Worm (Caenorhabditis elegans) whole organism, L4/young adult: ENCODE measurements around the gene F27D9.7.

ENCODE experiments used
- W03F9.2 ChIP-seq: fragments of 150-350 bp; optimal IDR thresholded peaks from 2 replicates; lab custom pipeline; 2014; ENCODE audit warnings: missing biosample characterization, missing genetic modification characterization
- dao-5 ChIP-seq: sonication (generic microtip); optimal IDR thresholded peaks from 2 replicates; lab custom pipeline; 2016; ENCODE audit warnings: missing genotype, missing genetic modification characterization, moderate library complexity, missing compliant biosample characterization
- him-1 ChIP-seq: sonication (generic microtip); optimal IDR thresholded peaks from 2 replicates; lab custom pipeline; 2016; ENCODE audit warnings: missing genotype, missing genetic modification reagents, missing genetic modification characterization, missing compliant biosample characterization

DNA sequence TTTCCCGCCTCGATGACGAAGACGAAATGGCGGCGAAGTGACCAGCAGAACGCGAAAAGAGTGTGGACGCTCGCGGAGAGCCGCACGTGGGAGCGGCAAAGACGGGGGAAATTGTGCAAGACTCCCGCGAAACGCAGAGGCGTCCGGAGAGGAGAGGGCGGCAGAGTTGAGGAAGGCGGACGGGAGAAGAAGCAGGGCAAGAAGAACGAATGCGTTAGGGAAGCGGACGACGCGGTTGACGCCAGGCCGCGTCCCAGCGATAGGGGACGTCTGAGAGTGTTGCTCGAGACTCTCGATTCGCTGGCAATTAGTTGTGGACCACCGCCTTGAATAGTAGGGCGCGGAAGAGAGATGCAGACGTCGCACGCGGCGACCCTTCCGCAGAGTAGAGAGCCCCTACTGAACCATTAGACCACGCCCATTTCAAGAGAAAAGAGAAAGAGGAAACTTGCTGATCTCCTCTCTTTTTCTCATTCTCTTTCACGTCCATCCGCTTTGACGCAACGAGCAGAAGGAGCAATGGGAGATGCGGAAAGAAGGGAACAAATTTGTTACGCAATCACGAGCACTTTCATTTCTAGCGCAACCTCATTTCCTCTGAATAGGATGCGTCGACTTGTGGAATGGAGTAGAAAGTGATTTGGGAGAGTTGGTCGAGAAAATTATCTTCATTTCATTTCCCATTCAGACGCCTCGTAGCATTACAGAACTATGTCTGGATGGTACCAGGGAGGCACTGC, 19.2 kb downstream of the F27D9.7 start:
- no peak for TF ChIP-seq dao-5
- TF ChIP-seq him-1 (tag; lab: Kevin White, UChicago), result no peak
- TF ChIP-seq W03F9.2 (tag; lab: Kevin White, UChicago), result no peak
